Fruit fly (Drosophila melanogaster): Measurements from ENCODE around the gene AlaRS-m.

The AlaRS-m gene

dm6 chr3L:5186807-5187571 lies 41.1 kb downstream of the AlaRS-m start:
- TF ChIP-seq Rel (GFP tag; optimal IDR thresholded peaks at IDR 0.05) (peak; percentile 3), Rel (tag; optimal IDR thresholded peaks at IDR 0.05) (peak; percentile 77), foxo (GFP tag; optimal IDR thresholded peaks at IDR 0.05) (peak in 1 of 2 experiments; percentile 87), Jra (GFP tag; optimal IDR thresholded peaks at IDR 0.05) (peak; percentile 41), Myc (optimal IDR thresholded peaks at IDR 0.05) (no peak), fru (GFP tag; optimal IDR thresholded peaks at IDR 0.05) (peak; percentile 87), Abd-B (GFP tag; optimal IDR thresholded peaks at IDR 0.05) (no peak), woc (GFP tag; optimal IDR thresholded peaks at IDR 0.05) (peak; percentile 41), Hr83 (GFP tag; optimal IDR thresholded peaks at IDR 0.05; ENCODE audit: poor library complexity, severe bottlenecking) (no peak), Vsx2 (GFP tag; optimal IDR thresholded peaks at IDR 0.05; ENCODE audit: partially characterized antibody) (no peak), dl (GFP tag; optimal IDR thresholded peaks at IDR 0.05; ENCODE audit: insufficient read depth in 1 of 2, partially characterized antibody in 2 of 2) (no peak), pan (optimal IDR thresholded peaks at IDR 0.05) (no peak), OdsH (GFP tag; optimal IDR thresholded peaks at IDR 0.05) (peak; percentile 81), sage (GFP tag; optimal IDR thresholded peaks at IDR 0.05) (peak; percentile 56), CG32264 (GFP tag; optimal IDR thresholded peaks at IDR 0.05) (peak; percentile 58), N (GFP tag; optimal IDR thresholded peaks at IDR 0.05) (no peak), tai (GFP tag; optimal IDR thresholded peaks at IDR 0.05) (peak; percentile 63), Sp1 (GFP tag; optimal IDR thresholded peaks at IDR 0.05) (peak; percentile 57), Hr78 (GFP tag; optimal IDR thresholded peaks at IDR 0.05) (no peak), jim (GFP tag; optimal IDR thresholded peaks at IDR 0.05) (no peak), Mio (GFP tag; optimal IDR thresholded peaks at IDR 0.05) (no peak), brk (GFP tag; optimal IDR thresholded peaks at IDR 0.05) (no peak), ey (GFP tag; optimal IDR thresholded peaks at IDR 0.05) (peak; percentile 85), CG9705 (GFP tag; optimal IDR thresholded peaks at IDR 0.05) (no peak), sv (GFP tag; optimal IDR thresholded peaks at IDR 0.05) (peak; percentile 81), Hnf4 (GFP tag; optimal IDR thresholded peaks at IDR 0.05) (peak; percentile 75), dsf (GFP tag; optimal IDR thresholded peaks at IDR 0.05; ENCODE audit: borderline replicate concordance) (no peak), HLH106 (tag; optimal IDR thresholded peaks at IDR 0.05) (peak; percentile 70), GATAd (GFP tag; optimal IDR thresholded peaks at IDR 0.05) (no peak), Dfd (GFP tag; optimal IDR thresholded peaks at IDR 0.05) (no peak), usp (GFP tag; optimal IDR thresholded peaks at IDR 0.05) (no peak), Dif (GFP tag; optimal IDR thresholded peaks at IDR 0.05; ENCODE audit: partially characterized antibody) (no peak), dmrt93B (GFP tag; optimal IDR thresholded peaks at IDR 0.05) (peak; percentile 63), CrebA (GFP tag; optimal IDR thresholded peaks at IDR 0.05; ENCODE audit: borderline replicate concordance) (no peak), psq (GFP tag; optimal IDR thresholded peaks at IDR 0.05) (peak; percentile 63), lola (GFP tag; optimal IDR thresholded peaks at IDR 0.05) (no peak), br (GFP tag; optimal IDR thresholded peaks at IDR 0.05) (peak; percentile 78), h (GFP tag; optimal IDR thresholded peaks at IDR 0.05) (peak; percentile 85), rgr (GFP tag; optimal IDR thresholded peaks at IDR 0.05) (peak; percentile 89)

dm6 chr3L:5187572-5187934 lies 41.7 kb downstream of the AlaRS-m start:
- no peak for TF ChIP-seq Rel (GFP tag; optimal IDR thresholded peaks at IDR 0.05)
- no peak for TF ChIP-seq Rel (tag; optimal IDR thresholded peaks at IDR 0.05)
- TF ChIP-seq br (GFP tag; optimal IDR thresholded peaks at IDR 0.05), result no peak
- peak; percentile 11 for TF ChIP-seq OdsH (GFP tag; optimal IDR thresholded peaks at IDR 0.05)
- TF ChIP-seq tai (GFP tag; optimal IDR thresholded peaks at IDR 0.05), result peak; percentile 9
- no peak for TF ChIP-seq sage (GFP tag; optimal IDR thresholded peaks at IDR 0.05)
- TF ChIP-seq h (GFP tag; optimal IDR thresholded peaks at IDR 0.05), result peak; percentile 19
- no peak for TF ChIP-seq Dfd (GFP tag; optimal IDR thresholded peaks at IDR 0.05)
- TF ChIP-seq Hnf4 (GFP tag; optimal IDR thresholded peaks at IDR 0.05), result no peak
- no peak for TF ChIP-seq N (GFP tag; optimal IDR thresholded peaks at IDR 0.05)
- TF ChIP-seq Jra (GFP tag; optimal IDR thresholded peaks at IDR 0.05), result no peak
- no peak for TF ChIP-seq jim (GFP tag; optimal IDR thresholded peaks at IDR 0.05)
- TF ChIP-seq woc (GFP tag; optimal IDR thresholded peaks at IDR 0.05), result no peak
- TF ChIP-seq Hr78 (GFP tag; optimal IDR thresholded peaks at IDR 0.05), result no peak
- no peak for TF ChIP-seq sv (GFP tag; optimal IDR thresholded peaks at IDR 0.05)
- no peak for TF ChIP-seq CG9705 (GFP tag; optimal IDR thresholded peaks at IDR 0.05)
- no peak for TF ChIP-seq psq (GFP tag; optimal IDR thresholded peaks at IDR 0.05)
- peak; percentile 31 for TF ChIP-seq rgr (GFP tag; optimal IDR thresholded peaks at IDR 0.05)
- TF ChIP-seq Sp1 (GFP tag; optimal IDR thresholded peaks at IDR 0.05), result no peak
- TF ChIP-seq Myc (optimal IDR thresholded peaks at IDR 0.05), result no peak
- peak; percentile 31 for TF ChIP-seq ey (GFP tag; optimal IDR thresholded peaks at IDR 0.05)
- TF ChIP-seq pan (optimal IDR thresholded peaks at IDR 0.05), result no peak
- TF ChIP-seq Mio (GFP tag; optimal IDR thresholded peaks at IDR 0.05), result no peak
- TF ChIP-seq dsf (GFP tag; optimal IDR thresholded peaks at IDR 0.05; ENCODE audit: borderline replicate concordance), result no peak
- TF ChIP-seq lola (GFP tag; optimal IDR thresholded peaks at IDR 0.05), result no peak
- TF ChIP-seq Vsx2 (GFP tag; optimal IDR thresholded peaks at IDR 0.05; ENCODE audit: partially characterized antibody), result no peak
- no peak for TF ChIP-seq dl (GFP tag; optimal IDR thresholded peaks at IDR 0.05; ENCODE audit: insufficient read depth in 1 of 2, partially characterized antibody in 2 of 2)
- no peak for TF ChIP-seq Dif (GFP tag; optimal IDR thresholded peaks at IDR 0.05; ENCODE audit: partially characterized antibody)
